Worm (Caenorhabditis elegans) whole organism, L1 larva: ENCODE data around the gene str-6.
A peak's percentile ranks its signal among the peaks of the same experiment; 100 is the strongest.

ENCODE experiments used
- aly-2 ChIP-seq: fragments of 150-350 bp; optimal IDR thresholded peaks from 2 replicates; lab custom pipeline; 2014; ENCODE audit warnings: missing biosample characterization, missing genetic modification characterization
- blmp-1 ChIP-seq: fragments of 150-350 bp; optimal IDR thresholded peaks from 2 replicates; lab custom pipeline; 2014; ENCODE audit warnings: missing biosample characterization, missing genetic modification characterization
- ceh-82 ChIP-seq, 3 experiments: fragments of 150-350 bp in 1 of 3; sonication (generic microtip) in 2 of 3; optimal IDR thresholded peaks; 2 replicates each; lab custom pipeline; 2014 to 2017; ENCODE audit warnings: missing biosample characterization in 3 of 3, missing genetic modification characterization in 3 of 3
- ceh-88 ChIP-seq: fragments of 200-800 bp; sonication (Bioruptor generic); IDR thresholded peaks from 2 replicates; pipeline ENCODE4 v1.3.6; 2022; ENCODE audit warnings: missing genetic modification characterization, missing compliant biosample characterization
- ceh-90 ChIP-seq: sonication (generic microtip); optimal IDR thresholded peaks from 2 replicates; lab custom pipeline; 2016; ENCODE audit warnings: missing genetic modification characterization, missing compliant biosample characterization
- efl-1 ChIP-seq, 4 experiments: fragments of 150-350 bp; optimal IDR thresholded peaks in 3 of 4; peaks in 1 of 4; 1 replicate in 1 of 4; 2 replicates in 3 of 4; lab custom pipeline; 2014; ENCODE audit warnings: missing biosample characterization in 2 of 4, missing genetic modification characterization in 2 of 4, missing genetic modification reagents in 2 of 4
- ets-5 ChIP-seq: fragments of 200-800 bp; sonication (Bioruptor generic); IDR thresholded peaks from 2 replicates; pipeline ENCODE4 v1.3.6; 2022; ENCODE audit warnings: missing genetic modification characterization, missing compliant biosample characterization
- fkh-8 ChIP-seq: sonication (generic microtip); optimal IDR thresholded peaks from 2 replicates; lab custom pipeline; 2016; ENCODE audit warnings: mild to moderate bottlenecking, missing genetic modification characterization, missing compliant biosample characterization
- fos-1 ChIP-seq: fragments of 150-350 bp; optimal IDR thresholded peaks from 2 replicates; lab custom pipeline; 2014; ENCODE audit warnings: missing biosample characterization, missing genetic modification characterization
- hpl-2 ChIP-seq: fragments of 150-350 bp; optimal IDR thresholded peaks from 2 replicates; lab custom pipeline; 2014; ENCODE audit warnings: missing biosample characterization, missing genetic modification reagents, missing genetic modification characterization
- isw-1 ChIP-seq: fragments of 200-800 bp; sonication (Bioruptor generic); IDR thresholded peaks from 2 replicates; pipeline ENCODE4 v1.3.6; 2022; ENCODE audit warnings: missing genetic modification characterization, missing compliant biosample characterization
- jun-1 ChIP-seq: fragments of 150-350 bp; optimal IDR thresholded peaks from 2 replicates; lab custom pipeline; 2014; ENCODE audit warnings: missing biosample characterization, missing genetic modification reagents, missing genetic modification characterization
- lin-14 ChIP-seq: fragments of 200-800 bp; sonication (Bioruptor generic); optimal IDR thresholded peaks from 2 replicates; lab custom pipeline; 2018; ENCODE audit warnings: mild to moderate bottlenecking, missing genetic modification characterization, moderate library complexity, missing compliant biosample characterization
- lir-3 ChIP-seq: sonication (generic microtip); optimal IDR thresholded peaks from 2 replicates; lab custom pipeline; 2016; ENCODE audit warnings: mild to moderate bottlenecking, missing genetic modification characterization, moderate library complexity, missing compliant biosample characterization; ENCODE audit not compliant: poor library complexity
- lsy-2 ChIP-seq, 2 experiments: fragments of 150-350 bp; optimal IDR thresholded peaks; 2 replicates each; lab custom pipeline; 2014; ENCODE audit warnings: missing biosample characterization in 2 of 2, missing genetic modification characterization in 2 of 2
- mdl-1 ChIP-seq, 2 experiments: fragments of 150-350 bp; optimal IDR thresholded peaks; 2 replicates each; lab custom pipeline; 2014 to 2017; ENCODE audit warnings: missing biosample characterization in 2 of 2, missing genetic modification characterization in 2 of 2, inconsistent platforms in 1 of 2
- mep-1 ChIP-seq: fragments of 150-350 bp; optimal IDR thresholded peaks from 2 replicates; lab custom pipeline; 2014; ENCODE audit warnings: missing biosample characterization, missing genetic modification characterization
- nhr-12 ChIP-seq: sonication (generic microtip); optimal IDR thresholded peaks from 2 replicates; lab custom pipeline; 2017; ENCODE audit warnings: missing biosample characterization, missing genetic modification characterization
- nhr-19 ChIP-seq: fragments of 200-800 bp; sonication (Bioruptor generic); conservative IDR thresholded peaks from 2 replicates; pipeline ENCODE4 v1.3.6; 2022; ENCODE audit warnings: missing genetic modification characterization, missing compliant biosample characterization
- nhr-237 ChIP-seq: fragments of 150-350 bp; optimal IDR thresholded peaks from 2 replicates; lab custom pipeline; 2014; ENCODE audit warnings: missing biosample characterization, missing genetic modification characterization
- nhr-47 ChIP-seq: sonication (generic microtip); optimal IDR thresholded peaks from 2 replicates; lab custom pipeline; 2016; ENCODE audit warnings: mild to moderate bottlenecking, missing genetic modification characterization, moderate library complexity, missing compliant biosample characterization
- pqm-1 ChIP-seq: sonication (generic microtip); optimal IDR thresholded peaks from 3 replicates; lab custom pipeline; 2017; ENCODE audit warnings: missing biosample characterization, missing genetic modification characterization
- skn-1 ChIP-seq: fragments of 150-350 bp; optimal IDR thresholded peaks from 2 replicates; lab custom pipeline; 2014; ENCODE audit warnings: missing biosample characterization, missing genetic modification characterization
- snpc-4 ChIP-seq: fragments of 150-350 bp; optimal IDR thresholded peaks from 2 replicates; lab custom pipeline; 2014; ENCODE audit warnings: missing biosample characterization, missing genetic modification characterization
- swsn-7 ChIP-seq: sonication (generic microtip); optimal IDR thresholded peaks from 2 replicates; lab custom pipeline; 2016; ENCODE audit warnings: missing genetic modification characterization, missing compliant biosample characterization
- tlp-1 ChIP-seq: fragments of 150-350 bp; optimal IDR thresholded peaks from 2 replicates; lab custom pipeline; 2014; ENCODE audit warnings: missing biosample characterization, missing genetic modification characterization
- unc-30 ChIP-seq: sonication (generic microtip); optimal IDR thresholded peaks from 2 replicates; lab custom pipeline; 2017; ENCODE audit warnings: missing biosample characterization, missing genetic modification characterization
- unc-62 ChIP-seq: fragments of 150-350 bp; optimal IDR thresholded peaks from 2 replicates; lab custom pipeline; 2014; ENCODE audit warnings: missing biosample characterization, missing genetic modification reagents, missing genetic modification characterization
- unc-86 ChIP-seq: sonication (generic microtip); optimal IDR thresholded peaks from 2 replicates; lab custom pipeline; 2016; ENCODE audit warnings: missing genetic modification characterization, missing compliant biosample characterization
- unc-98 ChIP-seq: fragments of 200-800 bp; sonication (Bioruptor generic); IDR thresholded peaks from 2 replicates; pipeline ENCODE4 v1.3.6; 2022; ENCODE audit warnings: missing genetic modification characterization, missing compliant biosample characterization
- xbp-1 ChIP-seq: sonication (generic microtip); optimal IDR thresholded peaks from 2 replicates; lab custom pipeline; 2016; ENCODE audit warnings: missing genetic modification characterization, missing compliant biosample characterization
- zip-4 ChIP-seq: fragments of 200-800 bp; sonication (Bioruptor generic); optimal IDR thresholded peaks from 2 replicates; lab custom pipeline; 2018; ENCODE audit warnings: mild to moderate bottlenecking, missing genetic modification characterization, moderate library complexity, missing compliant biosample characterization
- ztf-11 ChIP-seq, 2 experiments: sonication (generic microtip); optimal IDR thresholded peaks; 2 replicates each; lab custom pipeline; 2016 to 2017; ENCODE audit warnings: missing genetic modification characterization in 2 of 2, missing biosample characterization in 1 of 2, missing compliant biosample characterization in 1 of 2

The str-6 gene

DNA sequence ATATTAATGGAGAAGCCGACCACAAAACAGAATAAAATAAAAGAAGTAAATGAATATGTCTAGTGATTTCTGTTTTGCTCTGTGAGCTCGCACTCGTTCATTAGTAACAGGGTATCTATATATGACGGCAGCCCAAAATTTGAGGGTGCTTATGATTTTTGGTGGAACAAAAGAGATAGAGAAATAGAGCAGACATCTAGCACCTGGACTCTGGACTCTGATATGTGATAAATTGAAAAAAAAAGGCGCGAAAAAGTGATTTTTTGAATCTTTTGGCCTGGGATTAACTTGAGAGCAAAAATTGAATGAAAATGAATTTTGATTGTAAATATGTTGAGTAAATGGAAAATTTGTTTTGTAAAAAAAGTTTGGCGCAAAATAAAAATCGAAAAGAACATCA lies 26.6 kb upstream of the str-6 start, which contains the start of gene nhr-283:
Gene nhr-283, minus strand, starts transcription at position 101 of the 400 bp plus-strand sequence.
- TF ChIP-seq aly-2 (tag; lab: Kevin White, UChicago): no peak
- no peak for TF ChIP-seq nhr-237 (tag; lab: Kevin White, UChicago)
- TF ChIP-seq fkh-8: peak; percentile 24

DNA sequence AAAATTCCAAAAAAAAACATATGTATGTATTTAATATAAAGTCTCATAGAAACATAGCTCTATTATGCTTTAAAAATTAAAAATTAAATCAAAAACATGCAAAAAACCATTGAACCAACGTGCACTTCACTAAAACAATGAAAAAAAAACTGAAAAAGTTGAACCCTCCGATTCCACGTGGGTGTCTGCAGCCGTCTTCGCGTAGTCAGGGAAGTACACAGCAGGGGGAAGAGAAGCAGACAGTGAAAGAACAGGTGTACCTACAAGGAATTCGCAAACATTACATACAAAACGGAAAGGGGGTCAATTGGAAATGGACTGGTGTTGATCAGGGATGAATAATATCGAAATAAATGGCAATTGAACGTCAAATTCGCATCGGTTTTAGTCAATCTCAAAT lies 23.9 kb upstream of the str-6 start:
- no peak for TF ChIP-seq efl-1 (optimal IDR thresholded peaks at IDR 0.05; lab: Kevin White, UChicago)
- TF ChIP-seq efl-1 (GFP tag; optimal IDR thresholded peaks at IDR 0.05 in 1 of 2; lab: Kevin White, UChicago): peak in 1 of 2 experiments; percentile 78
- TF ChIP-seq pqm-1 (tag; lab: Kevin White, UChicago): no peak
- no peak for TF ChIP-seq nhr-47 (tag; lab: Kevin White, UChicago)
- TF ChIP-seq tlp-1 (tag; lab: Kevin White, UChicago): no peak
- peak; percentile 14 for TF ChIP-seq fkh-8
- peak; percentile 10 for TF ChIP-seq lin-14
- TF ChIP-seq ceh-88 (GFP tag; lab: Robert Waterston, UW): no peak
- TF ChIP-seq jun-1 (tag; lab: Kevin White, UChicago): no peak
- TF ChIP-seq swsn-7 (tag; lab: Kevin White, UChicago): no peak
- TF ChIP-seq blmp-1 (tag; lab: Kevin White, UChicago): peak; percentile 18
- TF ChIP-seq unc-86 (tag; lab: Kevin White, UChicago): no peak

DNA sequence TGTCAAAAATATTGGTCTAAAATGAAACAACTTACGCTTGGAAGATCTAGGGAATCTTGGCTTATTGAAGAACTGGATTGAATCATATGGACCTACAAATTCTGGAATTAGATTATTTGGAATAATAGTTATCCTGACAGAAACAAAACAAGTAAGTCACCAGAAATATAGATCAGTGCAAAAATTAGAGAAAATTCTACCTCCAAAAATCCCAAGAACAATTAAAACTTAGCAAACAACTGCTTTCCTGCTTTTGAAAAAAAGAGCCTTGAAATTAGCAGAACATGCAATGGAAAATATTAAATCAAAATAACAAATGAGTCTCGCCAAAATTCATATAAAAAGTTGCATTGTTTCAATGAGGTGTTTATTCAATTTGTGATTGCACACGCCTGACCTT lies 23.1 kb upstream of the str-6 start, which contains the start of gene nhr-60:
Gene nhr-60, minus strand, starts transcription at position 101 of the 400 bp plus-strand sequence.
- TF ChIP-seq ztf-11 (tag; optimal IDR thresholded peaks at IDR 0.05; lab: Kevin White, UChicago) (no peak), unc-62 (GFP tag; lab: Kevin White, UChicago) (no peak), jun-1 (tag; lab: Kevin White, UChicago) (no peak), fkh-8 (no peak), ceh-90 (tag; lab: Kevin White, UChicago) (no peak), mep-1 (no peak), skn-1 (tag; lab: Kevin White, UChicago) (no peak), xbp-1 (tag; lab: Kevin White, UChicago) (no peak), nhr-12 (tag; lab: Kevin White, UChicago) (no peak), hpl-2 (GFP tag; lab: Kevin White, UChicago) (no peak), unc-30 (no peak), mdl-1 (tag; optimal IDR thresholded peaks at IDR 0.05; lab: Kevin White, UChicago) (no peak), snpc-4 (no peak), lir-3 (tag; lab: Kevin White, UChicago) (no peak), lsy-2 (tag; optimal IDR thresholded peaks at IDR 0.05; lab: Kevin White, UChicago) (no peak), zip-4 (GFP tag; lab: Kevin White, UChicago) (no peak), fos-1 (tag; lab: Kevin White, UChicago) (no peak), ceh-82 (tag; optimal IDR thresholded peaks at IDR 0.05; lab: Kevin White, UChicago) (no peak), isw-1 (no peak)

DNA sequence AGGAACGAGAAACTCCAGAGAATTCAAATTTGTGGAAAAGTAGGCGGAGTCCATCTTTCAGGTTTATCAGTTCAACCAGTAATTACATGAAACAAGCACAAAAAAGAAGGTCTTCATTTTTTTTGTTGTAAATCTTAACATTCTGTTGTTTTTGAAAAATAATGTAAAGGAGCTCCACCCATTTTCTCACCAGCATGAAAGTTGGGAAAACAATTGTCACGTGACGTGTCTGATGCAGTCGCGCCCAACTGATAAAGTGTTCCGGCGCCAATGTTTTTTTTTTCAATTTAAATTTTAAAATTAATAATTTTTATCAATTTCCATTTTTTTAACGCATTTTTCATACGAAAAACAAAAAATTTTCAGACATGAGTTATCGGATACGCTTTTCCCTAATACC lies 19.0 kb upstream of the str-6 start, which contains the start of gene F57A10.4:
Gene F57A10.4, plus strand, starts transcription at position 367 of the 400 bp plus-strand sequence.
- TF ChIP-seq ets-5 (GFP tag; lab: Robert Waterston, UW) (no peak), efl-1 (optimal IDR thresholded peaks at IDR 0.05; lab: Kevin White, UChicago) (no peak), efl-1 (GFP tag; optimal IDR thresholded peaks at IDR 0.05 in 1 of 2; lab: Kevin White, UChicago) (peak in 1 of 2 experiments; percentile 81), unc-98 (GFP tag; lab: Robert Waterston, UW) (no peak)

DNA sequence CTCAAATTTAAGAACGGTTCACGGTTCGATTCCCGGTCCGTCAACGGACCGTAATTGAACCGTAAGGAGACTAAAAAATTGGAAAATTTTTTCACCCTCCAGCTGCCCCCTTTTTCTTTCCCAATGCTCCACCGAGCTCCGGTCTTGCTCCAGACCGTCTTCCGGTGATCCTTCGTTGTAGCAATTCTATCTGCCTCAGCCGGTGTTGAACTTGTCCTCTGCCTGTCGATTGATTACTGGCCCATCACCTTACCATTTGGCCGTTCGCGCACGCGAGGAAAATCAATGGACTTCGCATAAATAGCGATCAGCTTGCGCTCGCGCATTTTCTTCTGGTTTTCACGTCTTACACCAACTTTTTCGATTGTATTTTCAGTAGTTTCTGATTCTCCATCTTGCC lies 17.4 kb upstream of the str-6 start:
- peak; percentile 17; the same call in 1 of the 2 replicates for TF ChIP-seq nhr-19
